Fruit fly (Drosophila melanogaster) whole organism, embryonic: ENCODE measurements around the gene Tango1.

Source experiments
- Abd-B ChIP-seq: fragments of 200-800 bp; sonication (Bioruptor generic); optimal IDR thresholded peaks from 2 replicates; lab custom pipeline; 2018; ENCODE audit warnings: missing biosample characterization, mild to moderate bottlenecking, missing genetic modification characterization, moderate library complexity
- Atf-2 ChIP-seq: fragments of 200-800 bp; sonication (Bioruptor generic); optimal IDR thresholded peaks from 2 replicates; lab custom pipeline; 2016; ENCODE audit warnings: missing biosample characterization, missing genetic modification characterization
- Awh ChIP-seq: fragments of 200-800 bp; sonication (Bioruptor generic); IDR thresholded peaks from 2 replicates; pipeline ENCODE4, ENCODE4 v1.3.6; 2022; ENCODE audit warnings: missing biosample characterization, missing genetic modification characterization
- Bdp1 ChIP-seq: fragments of 200-800 bp; sonication (Bioruptor generic); optimal IDR thresholded peaks from 3 replicates; lab custom pipeline; 2016; ENCODE audit warnings: missing biosample characterization, missing genetic modification characterization
- CG10321 ChIP-seq: fragments of 200-800 bp; sonication (Bioruptor generic); IDR thresholded peaks from 2 replicates; pipeline ENCODE4 v1.3.6; 2022; ENCODE audit warnings: missing biosample characterization, missing genetic modification characterization
- CG10979 ChIP-seq: fragments of 200-800 bp; sonication (Bioruptor generic); optimal IDR thresholded peaks from 2 replicates; lab custom pipeline; 2018; ENCODE audit warnings: missing biosample characterization, mild to moderate bottlenecking, missing genetic modification characterization, moderate library complexity
- CG12236 ChIP-seq: fragments of 200-800 bp; sonication (Bioruptor generic); optimal IDR thresholded peaks from 2 replicates; lab custom pipeline; 2016; ENCODE audit warnings: missing biosample characterization, missing genetic modification characterization
- CG12769 ChIP-seq: fragments of 200-800 bp; sonication (Bioruptor generic); optimal IDR thresholded peaks from 2 replicates; lab custom pipeline; 2019; ENCODE audit warnings: missing biosample characterization, mild to moderate bottlenecking, missing genetic modification characterization, moderate library complexity
- CG13424 ChIP-seq: fragments of 200-800 bp; sonication (Bioruptor generic); optimal IDR thresholded peaks from 2 replicates; lab custom pipeline; 2019; ENCODE audit warnings: missing biosample characterization, mild to moderate bottlenecking, missing genetic modification characterization, moderate library complexity
- CG14014 ChIP-seq: fragments of 200-800 bp; sonication (Bioruptor generic); IDR thresholded peaks from 2 replicates; pipeline ENCODE4 v1.3.6; 2022; ENCODE audit warnings: missing biosample characterization, missing genetic modification characterization
- CG14667 ChIP-seq: fragments of 200-800 bp; sonication (Bioruptor generic); IDR thresholded peaks from 2 replicates; pipeline ENCODE4 v1.3.6; 2022; ENCODE audit warnings: missing biosample characterization, missing genetic modification characterization
- CG2678 ChIP-seq: fragments of 200-800 bp; sonication (Bioruptor generic); optimal IDR thresholded peaks from 3 replicates; lab custom pipeline; 2019; ENCODE audit warnings: missing biosample characterization, mild to moderate bottlenecking, missing genetic modification characterization, moderate library complexity
- CG30020 ChIP-seq: fragments of 200-800 bp; optimal IDR thresholded peaks from 2 replicates; lab custom pipeline; 2019; ENCODE audit warnings: missing biosample characterization, mild to moderate bottlenecking, missing genetic modification characterization, moderate library complexity
- CG32767 ChIP-seq: fragments of 200-800 bp; sonication (Bioruptor generic); IDR thresholded peaks from 2 replicates; pipeline ENCODE4 v1.3.6; 2022; ENCODE audit warnings: missing biosample characterization, missing genetic modification characterization
- CG33213 ChIP-seq: fragments of 200-800 bp; sonication (Bioruptor generic); optimal IDR thresholded peaks from 3 replicates; lab custom pipeline; 2016; ENCODE audit warnings: missing biosample characterization, missing genetic modification characterization
- CG5180 ChIP-seq: fragments of 200-800 bp; sonication (Bioruptor generic); optimal IDR thresholded peaks from 3 replicates; lab custom pipeline; 2017; ENCODE audit warnings: missing biosample characterization, missing genetic modification characterization, mild to moderate bottlenecking, moderate library complexity, missing genetic modification reagents
- CG5953 ChIP-seq: fragments of 200-800 bp; sonication (Bioruptor generic); IDR thresholded peaks from 2 replicates; pipeline ENCODE4 v1.3.6; 2022; ENCODE audit warnings: missing biosample characterization, missing genetic modification characterization
- CG7745 ChIP-seq: fragments of 200-800 bp; sonication (Bioruptor generic); optimal IDR thresholded peaks from 2 replicates; lab custom pipeline; 2018; ENCODE audit warnings: missing biosample characterization, mild to moderate bottlenecking, missing genetic modification characterization, moderate library complexity
- CG8765 ChIP-seq: fragments of 200-800 bp; sonication (Bioruptor generic); IDR thresholded peaks from 2 replicates; pipeline ENCODE4 v1.3.6; 2022; ENCODE audit warnings: missing biosample characterization, missing genetic modification characterization
- CG9437 ChIP-seq: fragments of 200-800 bp; sonication (Bioruptor generic); optimal IDR thresholded peaks from 2 replicates; lab custom pipeline; 2018; ENCODE audit warnings: missing biosample characterization, mild to moderate bottlenecking, missing genetic modification characterization
- Camta ChIP-seq: fragments of 200-800 bp; sonication (Bioruptor generic); optimal IDR thresholded peaks from 2 replicates; lab custom pipeline; 2016; ENCODE audit warnings: missing biosample characterization, missing genetic modification characterization
- Deaf1 ChIP-seq: fragments of 200-800 bp; optimal IDR thresholded peaks from 3 replicates; lab custom pipeline; 2019; ENCODE audit warnings: missing biosample characterization, mild to moderate bottlenecking, missing genetic modification characterization, moderate library complexity
- Dfd ChIP-seq, 2 experiments: fragments of >200 bp; optimal IDR thresholded peaks; 2 replicates each; lab custom pipeline; 2017; ENCODE audit warnings: missing biosample characterization in 2 of 2, missing genetic modification characterization in 2 of 2
- Hmx ChIP-seq: fragments of 200-800 bp; sonication (Bioruptor generic); optimal IDR thresholded peaks from 2 replicates; lab custom pipeline; 2016; ENCODE audit warnings: missing biosample characterization, missing genetic modification characterization
- MESR4 ChIP-seq: fragments of 200-800 bp; sonication (Bioruptor generic); optimal IDR thresholded peaks from 2 replicates; lab custom pipeline; 2018; ENCODE audit warnings: missing biosample characterization, mild to moderate bottlenecking, missing genetic modification characterization, moderate library complexity
- Mad ChIP-seq: fragments of 200-800 bp; sonication (Bioruptor generic); optimal IDR thresholded peaks from 2 replicates; lab custom pipeline; 2016; ENCODE audit warnings: missing biosample characterization, missing genetic modification characterization
- Max ChIP-seq: fragments of 200-800 bp; sonication (Bioruptor generic); optimal IDR thresholded peaks from 2 replicates; lab custom pipeline; 2016; ENCODE audit warnings: missing biosample characterization, mild to moderate bottlenecking, missing genetic modification characterization
- Xrp1 ChIP-seq: fragments of 200-800 bp; sonication (Bioruptor generic); IDR thresholded peaks from 2 replicates; pipeline ENCODE4 v1.3.6; 2022; ENCODE audit warnings: missing biosample characterization, missing genetic modification characterization
- al ChIP-seq: fragments of 200-800 bp; sonication (Bioruptor generic); IDR thresholded peaks from 2 replicates; pipeline ENCODE4 v1.3.6; 2022; ENCODE audit warnings: missing biosample characterization, missing genetic modification characterization
- amos ChIP-seq: fragments of 200-800 bp; sonication (Bioruptor generic); IDR thresholded peaks from 2 replicates; pipeline ENCODE4 v1.3.6; 2022; ENCODE audit warnings: missing biosample characterization, missing genetic modification characterization; ENCODE audit not compliant: partially characterized antibody
- bbx ChIP-seq: fragments of 200-800 bp; sonication (Bioruptor generic); IDR thresholded peaks from 2 replicates; pipeline ENCODE4 v1.3.6; 2022; ENCODE audit warnings: missing biosample characterization, missing genetic modification characterization; ENCODE audit not compliant: partially characterized antibody
- bcd ChIP-seq: fragments of 200-800 bp; sonication (Bioruptor generic); optimal IDR thresholded peaks from 2 replicates; lab custom pipeline; 2017; ENCODE audit warnings: missing biosample characterization, mild to moderate bottlenecking, missing genetic modification characterization
- chinmo ChIP-seq: fragments of 200-800 bp; sonication (Bioruptor generic); IDR thresholded peaks from 4 replicates; pipeline ENCODE4 v1.3.6; 2022; ENCODE audit warnings: missing biosample characterization, missing genetic modification characterization; ENCODE audit not compliant: partially characterized antibody
- crol ChIP-seq: fragments of 200-800 bp; sonication (Bioruptor generic); IDR thresholded peaks from 2 replicates; pipeline ENCODE4 v1.3.6; 2022; ENCODE audit warnings: missing biosample characterization, missing genetic modification characterization
- crp ChIP-seq, 2 experiments: fragments of 200-800 bp; sonication (Bioruptor generic); optimal IDR thresholded peaks; 2 replicates in 1 of 2; 3 replicates in 1 of 2; lab custom pipeline; 2017; ENCODE audit warnings: missing biosample characterization in 2 of 2, missing genetic modification characterization in 2 of 2, mild to moderate bottlenecking in 1 of 2, moderate library complexity in 1 of 2
- gsb ChIP-seq: fragments of 200-800 bp; sonication (Bioruptor generic); IDR thresholded peaks from 2 replicates; pipeline ENCODE4 v1.3.6; 2022; ENCODE audit warnings: missing biosample characterization, missing genetic modification characterization
- jing ChIP-seq: fragments of 200-800 bp; sonication (Bioruptor generic); optimal IDR thresholded peaks from 2 replicates; lab custom pipeline; 2018; ENCODE audit warnings: missing biosample characterization, mild to moderate bottlenecking, missing genetic modification characterization
- kni ChIP-seq: fragments of 200-800 bp; sonication (Bioruptor generic); optimal IDR thresholded peaks from 3 replicates; lab custom pipeline; 2017; ENCODE audit warnings: mild to moderate bottlenecking, missing biosample characterization, missing genetic modification reagents, missing genetic modification characterization
- lola ChIP-seq, 3 experiments: fragments of >200 bp in 2 of 3; fragments of 200-800 bp in 1 of 3; sonication (Bioruptor generic) in 1 of 3; optimal IDR thresholded peaks; 2 replicates each; lab custom pipeline; 2017 to 2019; ENCODE audit warnings: missing biosample characterization in 3 of 3, missing genetic modification characterization in 3 of 3, mild to moderate bottlenecking in 1 of 3, moderate library complexity in 1 of 3
- luna ChIP-seq: fragments of 200-800 bp; sonication (Bioruptor generic); optimal IDR thresholded peaks from 2 replicates; lab custom pipeline; 2016; ENCODE audit warnings: missing biosample characterization, missing genetic modification characterization
- nau ChIP-seq: fragments of 200-800 bp; sonication (Bioruptor generic); optimal IDR thresholded peaks from 3 replicates; lab custom pipeline; 2017; ENCODE audit warnings: missing biosample characterization, mild to moderate bottlenecking, missing genetic modification characterization, missing genetic modification reagents
- nerfin-2 ChIP-seq: fragments of 200-800 bp; sonication (Bioruptor generic); IDR thresholded peaks from 2 replicates; pipeline ENCODE4 v1.3.6; 2022; ENCODE audit warnings: missing biosample characterization, missing genetic modification characterization; ENCODE audit not compliant: partially characterized antibody
- onecut ChIP-seq: fragments of 200-800 bp; sonication (Bioruptor generic); IDR thresholded peaks from 2 replicates; pipeline ENCODE4 v1.3.6; 2022; ENCODE audit warnings: missing biosample characterization, missing genetic modification characterization
- pho ChIP-seq: fragments of 200-800 bp; sonication (Bioruptor generic); optimal IDR thresholded peaks from 2 replicates; lab custom pipeline; 2016; ENCODE audit warnings: missing biosample characterization, missing genetic modification characterization
- phol ChIP-seq: fragments of 200-800 bp; sonication (Bioruptor generic); optimal IDR thresholded peaks from 3 replicates; lab custom pipeline; 2018; ENCODE audit warnings: missing biosample characterization, mild to moderate bottlenecking, missing genetic modification characterization, moderate library complexity
- ssp ChIP-seq: fragments of 200-800 bp; sonication (Bioruptor generic); IDR thresholded peaks from 2 replicates; pipeline ENCODE4 v1.3.6; 2022; ENCODE audit warnings: missing biosample characterization, missing genetic modification characterization
- tx ChIP-seq: fragments of 200-800 bp; sonication (Bioruptor generic); optimal IDR thresholded peaks from 2 replicates; lab custom pipeline; 2016; ENCODE audit warnings: missing biosample characterization, missing genetic modification characterization
- yki ChIP-seq: fragments of >200 bp; optimal IDR thresholded peaks from 3 replicates; lab custom pipeline; 2018
- zen ChIP-seq: fragments of 200-800 bp; sonication (Bioruptor generic); optimal IDR thresholded peaks from 3 replicates; lab custom pipeline; 2018; ENCODE audit warnings: missing biosample characterization, mild to moderate bottlenecking, missing genetic modification characterization, moderate library complexity

Gene Tango1

DNA sequence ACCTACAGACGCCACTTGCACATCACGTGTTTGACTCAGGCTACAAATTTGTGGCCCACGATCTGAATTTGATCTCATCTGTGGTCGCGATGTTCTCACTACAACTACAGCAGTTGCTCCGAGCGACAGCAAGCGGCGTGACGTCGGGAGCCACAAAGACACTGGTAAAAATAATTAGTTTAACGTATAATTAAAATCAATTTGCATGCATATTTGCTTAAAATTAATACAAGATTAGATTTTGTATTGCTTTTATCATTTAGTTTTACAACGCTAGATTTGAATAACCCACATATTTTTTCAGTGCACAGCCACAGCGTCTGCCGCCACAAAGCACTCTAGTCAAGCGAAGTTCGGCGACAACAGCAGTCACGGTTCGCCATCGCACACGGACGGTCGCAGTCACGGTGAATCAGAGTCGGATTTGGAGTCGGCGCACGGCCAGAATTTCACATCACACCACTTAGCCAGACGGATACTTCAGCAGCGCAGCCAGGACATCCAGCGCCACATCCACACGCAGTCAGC is 36.6 kb upstream of the Tango1 start (continued):
- peak; percentile 100 for TF ChIP-seq Max (GFP tag; lab: Kevin White, UChicago)
- TF ChIP-seq CG10321, result peak; percentile 95
- TF ChIP-seq crp (GFP tag; optimal IDR thresholded peaks at IDR 0.05; lab: Kevin White, UChicago), result peak; percentile 31 to 86
- TF ChIP-seq lola (GFP tag; optimal IDR thresholded peaks at IDR 0.05; lab: Kevin White, UChicago), result peak in 1 of 3 experiments; percentile 100
- peak; percentile 100 for TF ChIP-seq phol (tag; lab: Kevin White, UChicago)
- peak; percentile 94 for TF ChIP-seq crol (GFP tag; lab: Robert Waterston, UW)
- TF ChIP-seq CG14667 (GFP tag; lab: Robert Waterston, UW), result peak; percentile 100
- peak; percentile 98 for TF ChIP-seq CG9437 (GFP tag; lab: Kevin White, UChicago)
- peak; percentile 96 for TF ChIP-seq Deaf1 (tag; lab: Kevin White, UChicago)
- peak; percentile 100 for TF ChIP-seq pho (GFP tag; lab: Kevin White, UChicago)
- peak; percentile 100 for TF ChIP-seq CG12236 (GFP tag; lab: Kevin White, UChicago)
- TF ChIP-seq CG32767, result peak; percentile 100
- peak; percentile 100 for TF ChIP-seq kni (GFP tag; lab: Kevin White, UChicago)
- peak; percentile 100 for TF ChIP-seq Abd-B (GFP tag; lab: Kevin White, UChicago)
- TF ChIP-seq CG13424, result peak; percentile 100
- peak; percentile 95 for TF ChIP-seq CG30020 (tag; lab: Kevin White, UChicago)
- peak; percentile 100 for TF ChIP-seq CG2678
- TF ChIP-seq CG12769, result peak; percentile 100
- TF ChIP-seq amos (GFP tag; lab: Robert Waterston, UW), result peak; percentile 45; the same call in 1 of the 2 replicates
- peak; percentile 94 for TF ChIP-seq CG7745
- peak; percentile 98 for TF ChIP-seq Bdp1 (GFP tag; lab: Kevin White, UChicago)
- peak; percentile 100 for TF ChIP-seq nau (GFP tag; lab: Kevin White, UChicago)
- peak in 1 of 2 experiments; percentile 96 for TF ChIP-seq Dfd (GFP tag; optimal IDR thresholded peaks at IDR 0.05; lab: Kevin White, UChicago)
- peak; percentile 98 for TF ChIP-seq ssp (GFP tag; lab: Robert Waterston, UW)
- peak; percentile 100 for TF ChIP-seq CG14014 (GFP tag; lab: Robert Waterston, UW)
- TF ChIP-seq luna (GFP tag; lab: Kevin White, UChicago), result peak; percentile 100
- TF ChIP-seq CG10979 (tag; lab: Kevin White, UChicago), result peak; percentile 100
- no peak for TF ChIP-seq nerfin-2 (GFP tag; lab: Robert Waterston, UW)
- TF ChIP-seq tx (GFP tag; lab: Kevin White, UChicago), result peak; percentile 100
- peak; percentile 100 for TF ChIP-seq gsb (GFP tag; lab: Robert Waterston, UW)
- TF ChIP-seq MESR4, result peak; percentile 99
- peak; percentile 100 for TF ChIP-seq CG5953
- peak; percentile 100 for TF ChIP-seq jing (GFP tag; lab: Kevin White, UChicago)
- TF ChIP-seq chinmo, result 0 out of 4 replicates have a peak, but pooled peaks have one; percentile 46
- TF ChIP-seq CG8765 (GFP tag; lab: Robert Waterston, UW), result peak; percentile 100
- TF ChIP-seq al, result peak; percentile 100
- TF ChIP-seq Hmx (GFP tag; lab: Kevin White, UChicago), result peak; percentile 99
- peak; percentile 100 for TF ChIP-seq Awh
- TF ChIP-seq bcd (GFP tag; lab: Kevin White, UChicago), result peak; percentile 100
- TF ChIP-seq onecut (GFP tag; lab: Robert Waterston, UW), result peak; percentile 100
- TF ChIP-seq Camta, result peak; percentile 100
- peak; percentile 64; the same call in 1 of the 2 replicates for TF ChIP-seq bbx (GFP tag; lab: Robert Waterston, UW)
- peak; percentile 100 for TF ChIP-seq zen (tag; lab: Kevin White, UChicago)
- peak; percentile 100 for TF ChIP-seq Xrp1 (GFP tag; lab: Robert Waterston, UW)
- TF ChIP-seq Atf-2 (GFP tag; lab: Kevin White, UChicago), result peak; percentile 100
- peak; percentile 100 for TF ChIP-seq CG33213 (GFP tag; lab: Kevin White, UChicago)
- peak; percentile 96 for TF ChIP-seq CG5180 (GFP tag; lab: Kevin White, UChicago)
- TF ChIP-seq Mad (GFP tag; lab: Kevin White, UChicago), result peak; percentile 100
- no peak for TF ChIP-seq yki (lab: Kevin White, UChicago)
